Worm (Caenorhabditis elegans): ENCODE data around the gene ints-7.

ints-7 gene

DNA sequence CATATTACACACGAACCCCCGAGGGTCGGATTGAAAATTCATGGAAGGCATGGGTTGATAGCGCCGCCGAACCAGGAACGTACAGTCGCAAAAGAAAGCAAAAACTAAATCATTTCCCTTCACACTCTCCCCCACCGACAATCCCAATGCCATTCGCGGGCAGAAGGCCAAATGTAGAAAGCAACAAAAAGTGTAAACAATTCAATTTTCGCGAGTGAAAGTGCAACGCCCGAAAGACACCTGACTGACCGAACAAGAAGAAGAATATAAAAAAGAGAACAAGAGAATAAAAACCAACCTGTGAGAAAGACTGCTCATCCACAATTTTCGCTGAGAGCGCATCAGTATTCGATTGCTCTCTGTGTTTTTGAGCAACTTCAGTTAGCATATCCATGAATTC lies 35.1 kb downstream of the ints-7 start:
- TF ChIP-seq dao-5 (tag; optimal IDR thresholded peaks at IDR 0.05) (no peak), him-1 (tag; optimal IDR thresholded peaks at IDR 0.05) (no peak), W03F9.2 (tag; optimal IDR thresholded peaks at IDR 0.05) (no peak)

DNA sequence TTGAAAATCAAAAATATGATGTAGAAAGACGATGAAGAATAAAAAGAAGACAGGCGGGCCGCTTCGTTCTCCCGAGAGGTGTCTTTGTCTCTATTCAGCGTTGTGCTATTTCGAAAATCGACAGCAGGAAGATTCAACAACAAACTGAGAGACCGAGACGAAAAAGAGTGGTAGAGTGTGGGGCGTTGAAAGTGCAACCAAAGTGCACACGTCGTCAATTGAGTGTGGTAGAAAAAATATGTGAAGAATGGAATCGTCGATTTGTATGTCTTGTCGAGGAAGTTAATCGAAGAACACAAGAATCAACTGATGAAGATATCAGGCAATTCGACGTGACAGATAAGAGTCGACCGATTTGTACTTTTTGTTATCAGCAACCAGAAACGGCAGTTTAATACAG lies 36.5 kb downstream of the ints-7 start:
- no peak for TF ChIP-seq him-1 (tag; optimal IDR thresholded peaks at IDR 0.05)
- TF ChIP-seq dao-5 (tag; optimal IDR thresholded peaks at IDR 0.05) = no peak
- TF ChIP-seq W03F9.2 (tag; optimal IDR thresholded peaks at IDR 0.05) = no peak

DNA sequence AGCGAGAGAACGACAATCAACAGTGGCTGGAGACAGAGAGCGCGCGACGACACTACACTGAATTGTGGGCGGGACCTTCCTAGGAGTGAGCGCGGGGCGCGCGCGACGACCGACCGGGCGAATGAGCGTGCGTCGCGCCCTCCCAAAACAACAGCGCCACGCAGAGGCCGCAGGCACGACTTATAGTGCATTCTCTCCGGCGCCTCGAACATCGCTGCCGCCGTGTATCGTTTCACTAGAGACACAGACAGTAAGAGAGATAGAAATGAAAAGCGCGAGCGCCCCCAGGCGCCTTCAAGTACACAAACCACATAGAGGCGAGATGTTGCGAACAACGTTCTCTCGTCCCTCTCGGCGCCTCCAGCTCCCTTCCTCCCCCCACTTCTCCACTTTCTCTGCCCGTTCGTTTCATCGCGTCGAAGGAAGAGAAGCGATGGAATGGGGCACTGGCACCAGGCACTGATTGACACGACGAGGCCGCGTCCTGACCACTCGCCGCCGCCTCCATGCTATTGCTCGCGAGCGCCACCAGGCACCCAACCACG lies 37.3 kb downstream of the ints-7 start:
- peak; percentile 42 for TF ChIP-seq W03F9.2 (tag; optimal IDR thresholded peaks at IDR 0.05)
- peak; percentile 53 for TF ChIP-seq dao-5 (tag; optimal IDR thresholded peaks at IDR 0.05)
- peak; percentile 71 for TF ChIP-seq him-1 (tag; optimal IDR thresholded peaks at IDR 0.05)

DNA sequence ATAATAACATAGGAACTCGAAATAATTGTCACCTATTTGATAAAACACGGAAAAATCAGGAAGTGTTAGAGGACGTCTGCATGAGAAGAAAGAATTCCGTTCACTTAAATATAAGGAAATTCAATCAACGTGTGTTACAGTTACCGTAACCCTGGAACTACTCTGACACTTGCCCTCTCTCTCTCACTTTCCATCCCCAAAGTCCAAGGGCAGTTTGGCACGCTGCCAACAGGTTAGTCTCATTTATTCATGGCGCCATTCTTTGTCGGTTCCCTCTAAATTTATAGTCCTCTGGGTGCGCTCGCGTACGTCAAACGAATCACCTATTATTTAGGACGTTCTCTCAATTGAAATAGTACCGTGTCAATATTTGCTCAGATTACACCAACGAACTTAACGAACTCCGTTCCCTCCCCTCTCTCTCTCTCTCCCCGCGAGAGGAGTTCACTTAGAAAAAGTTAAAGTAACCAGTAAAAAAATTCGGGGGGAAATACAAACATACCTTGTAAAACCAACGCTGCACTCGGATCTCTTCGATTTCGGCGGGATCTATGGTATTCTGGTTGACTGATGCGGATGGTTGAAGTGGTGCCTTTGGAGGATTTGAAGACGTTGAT lies 38.1 kb downstream of the ints-7 start:
- no peak for TF ChIP-seq him-1 (tag; optimal IDR thresholded peaks at IDR 0.05)
- TF ChIP-seq dao-5 (tag; optimal IDR thresholded peaks at IDR 0.05) = no peak
- TF ChIP-seq W03F9.2 (tag; optimal IDR thresholded peaks at IDR 0.05) = no peak

DNA sequence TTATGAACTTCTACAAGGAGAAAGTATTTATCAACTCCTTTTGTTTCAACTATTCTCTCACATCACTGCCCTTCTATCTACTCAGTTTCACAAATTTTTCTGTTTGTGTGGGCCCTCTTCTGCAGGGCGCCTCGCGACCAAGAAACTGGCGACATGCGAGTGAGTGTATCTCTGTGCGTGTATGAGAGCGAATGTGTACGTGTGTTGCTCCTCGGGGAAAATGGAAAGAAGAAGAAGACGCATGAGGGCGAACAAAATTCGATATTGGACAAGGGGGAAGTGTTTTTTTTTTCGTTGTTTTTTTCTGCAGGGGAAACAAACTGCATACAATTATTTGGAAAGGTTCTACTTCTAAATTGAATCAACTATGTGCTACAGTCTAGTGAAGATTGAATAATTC lies 38.9 kb downstream of the ints-7 start:
- TF ChIP-seq him-1 (tag; optimal IDR thresholded peaks at IDR 0.05) (peak; percentile 9), W03F9.2 (tag; optimal IDR thresholded peaks at IDR 0.05) (no peak)

DNA sequence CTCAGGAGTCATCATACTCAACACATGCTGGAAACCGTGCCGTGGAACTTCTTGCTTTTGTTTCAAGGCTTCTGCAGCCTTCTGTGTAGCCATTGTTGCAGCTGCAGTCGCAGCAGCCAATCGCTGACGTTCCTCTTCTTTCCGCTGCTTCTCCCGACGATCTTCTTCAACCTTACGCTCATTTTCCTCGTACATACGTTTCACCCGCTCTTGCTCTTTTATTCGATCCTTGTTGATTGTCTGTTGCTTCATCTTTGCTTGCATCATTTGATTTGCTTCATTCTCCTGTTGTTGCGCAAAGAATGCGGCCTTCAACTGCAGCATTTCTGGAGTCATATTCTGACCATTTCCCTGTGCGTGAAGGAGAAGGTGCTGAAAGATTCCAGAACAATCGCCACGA lies 40.0 kb downstream of the ints-7 start:
- TF ChIP-seq dao-5 (tag; optimal IDR thresholded peaks at IDR 0.05) = no peak
- TF ChIP-seq him-1 (tag; optimal IDR thresholded peaks at IDR 0.05) = no peak
- no peak for TF ChIP-seq W03F9.2 (tag; optimal IDR thresholded peaks at IDR 0.05)

DNA sequence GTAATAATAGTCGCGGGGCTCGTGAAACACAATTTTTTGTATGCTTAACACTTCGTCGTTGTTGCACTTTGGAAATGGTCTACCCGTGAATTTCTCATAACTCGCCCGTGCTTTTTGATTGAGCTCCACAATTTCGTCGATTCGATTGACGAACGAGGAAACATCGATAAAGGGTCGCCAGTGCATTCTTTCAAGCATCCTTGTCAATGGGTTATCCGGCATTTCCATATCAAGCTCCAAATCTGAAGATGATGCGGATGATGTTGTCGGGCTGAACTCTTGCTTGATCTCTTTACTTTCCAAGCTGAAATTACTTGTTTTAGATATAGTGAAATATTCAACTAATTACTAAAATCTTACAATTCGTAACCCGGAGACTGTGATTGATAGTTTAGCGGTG lies 45.3 kb downstream of the ints-7 start:
- TF ChIP-seq him-1 (tag; optimal IDR thresholded peaks at IDR 0.05) (no peak), dao-5 (tag; optimal IDR thresholded peaks at IDR 0.05) (no peak), W03F9.2 (tag; optimal IDR thresholded peaks at IDR 0.05) (no peak)

DNA sequence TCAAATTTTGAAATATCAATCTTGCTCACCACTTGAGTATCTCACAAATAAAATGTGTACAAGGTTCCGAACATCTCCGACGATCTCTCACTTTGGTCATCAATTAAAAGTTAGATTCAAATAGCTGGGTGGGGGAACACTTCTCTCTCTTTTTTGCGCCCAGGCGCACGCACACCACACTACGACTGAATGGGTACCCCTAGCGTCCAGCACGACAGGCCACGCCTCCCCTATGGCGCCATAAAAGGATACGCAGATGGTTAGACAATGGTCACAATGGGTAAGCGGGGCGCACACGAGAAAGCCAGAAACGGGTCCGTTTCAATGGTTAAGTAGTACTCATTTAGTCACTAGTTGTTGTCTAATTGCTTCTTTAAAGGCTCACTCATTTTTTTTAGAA lies 47.3 kb downstream of the ints-7 start:
- TF ChIP-seq dao-5 (tag; optimal IDR thresholded peaks at IDR 0.05) = no peak
- no peak for TF ChIP-seq him-1 (tag; optimal IDR thresholded peaks at IDR 0.05)
- no peak for TF ChIP-seq W03F9.2 (tag; optimal IDR thresholded peaks at IDR 0.05)

DNA sequence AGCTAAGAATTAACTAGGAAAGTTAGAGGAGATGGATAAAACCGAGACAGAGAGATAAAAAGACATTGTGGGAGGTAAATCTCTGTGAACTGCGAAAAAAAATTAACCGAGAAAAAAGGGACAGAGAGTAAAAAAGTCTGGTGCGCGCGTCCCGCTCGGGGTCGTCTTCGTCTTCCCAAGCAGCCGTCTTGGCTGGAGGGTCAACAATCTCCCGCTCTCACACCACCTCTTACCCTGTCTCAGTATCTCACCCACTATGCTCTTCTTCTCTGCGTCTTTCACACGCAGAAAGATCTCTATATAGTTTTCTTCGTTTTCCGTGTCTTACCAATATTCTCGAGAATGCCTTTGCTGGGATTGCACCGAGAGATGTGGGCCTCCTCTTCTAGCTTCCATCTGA lies 50.0 kb downstream of the ints-7 start:
- TF ChIP-seq him-1 (tag; optimal IDR thresholded peaks at IDR 0.05) (no peak), dao-5 (tag; optimal IDR thresholded peaks at IDR 0.05) (no peak), W03F9.2 (tag; optimal IDR thresholded peaks at IDR 0.05) (no peak)

DNA sequence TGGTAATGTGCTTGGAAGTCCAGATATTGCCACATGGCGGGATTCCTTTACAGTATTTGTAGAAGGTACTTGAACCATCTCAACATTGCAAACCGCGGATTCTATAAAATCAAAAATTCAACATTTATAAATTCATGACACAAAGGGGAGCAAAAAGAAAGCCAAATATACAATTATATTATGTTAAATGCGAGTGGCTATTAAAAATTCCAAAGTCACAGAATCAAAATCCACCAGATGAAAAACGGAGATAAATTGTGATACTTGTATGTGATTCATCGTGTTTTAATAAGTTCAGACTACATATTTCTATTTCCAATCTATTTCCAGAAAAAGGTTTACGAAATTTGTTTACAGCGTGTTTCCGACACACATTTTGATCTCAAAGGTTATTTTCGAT lies 50.9 kb downstream of the ints-7 start, which contains the start of gene din-1:
TSS of gene din-1 (minus strand) at position 101 of the 400 bp plus-strand sequence.
- no peak for TF ChIP-seq him-1 (tag; optimal IDR thresholded peaks at IDR 0.05)

DNA sequence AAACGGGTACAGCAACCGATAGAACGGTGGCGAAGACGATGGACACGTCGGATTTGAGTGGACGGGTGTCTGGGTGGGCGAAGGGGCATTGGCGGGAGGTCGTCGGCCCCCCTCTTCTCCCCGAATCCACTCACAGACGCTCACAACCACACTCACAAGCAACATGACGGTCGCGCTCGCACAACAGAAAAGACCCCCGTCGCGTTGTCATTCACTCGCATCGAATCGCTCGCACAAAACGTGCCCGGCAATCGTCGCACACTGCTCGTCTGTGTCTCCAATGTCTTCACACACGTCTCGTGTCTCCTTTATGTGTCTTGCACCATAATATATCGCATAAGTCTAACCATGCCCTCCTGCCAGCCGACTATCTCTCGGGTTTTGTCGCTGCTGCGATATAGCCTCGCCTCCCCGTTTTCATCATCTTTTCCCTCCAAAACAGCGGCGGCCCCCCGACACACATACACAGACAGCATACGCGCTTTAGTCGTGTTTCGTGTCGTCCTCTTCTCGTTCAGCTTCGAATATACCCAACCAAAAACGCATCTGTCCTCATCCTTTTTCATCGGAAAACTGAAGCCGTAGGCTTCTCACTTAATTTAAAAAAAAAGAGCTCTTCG lies 51.5 kb downstream of the ints-7 start:
- TF ChIP-seq him-1 (tag; optimal IDR thresholded peaks at IDR 0.05) (peak; percentile 74), W03F9.2 (tag; optimal IDR thresholded peaks at IDR 0.05) (no peak), dao-5 (tag; optimal IDR thresholded peaks at IDR 0.05) (no peak)

DNA sequence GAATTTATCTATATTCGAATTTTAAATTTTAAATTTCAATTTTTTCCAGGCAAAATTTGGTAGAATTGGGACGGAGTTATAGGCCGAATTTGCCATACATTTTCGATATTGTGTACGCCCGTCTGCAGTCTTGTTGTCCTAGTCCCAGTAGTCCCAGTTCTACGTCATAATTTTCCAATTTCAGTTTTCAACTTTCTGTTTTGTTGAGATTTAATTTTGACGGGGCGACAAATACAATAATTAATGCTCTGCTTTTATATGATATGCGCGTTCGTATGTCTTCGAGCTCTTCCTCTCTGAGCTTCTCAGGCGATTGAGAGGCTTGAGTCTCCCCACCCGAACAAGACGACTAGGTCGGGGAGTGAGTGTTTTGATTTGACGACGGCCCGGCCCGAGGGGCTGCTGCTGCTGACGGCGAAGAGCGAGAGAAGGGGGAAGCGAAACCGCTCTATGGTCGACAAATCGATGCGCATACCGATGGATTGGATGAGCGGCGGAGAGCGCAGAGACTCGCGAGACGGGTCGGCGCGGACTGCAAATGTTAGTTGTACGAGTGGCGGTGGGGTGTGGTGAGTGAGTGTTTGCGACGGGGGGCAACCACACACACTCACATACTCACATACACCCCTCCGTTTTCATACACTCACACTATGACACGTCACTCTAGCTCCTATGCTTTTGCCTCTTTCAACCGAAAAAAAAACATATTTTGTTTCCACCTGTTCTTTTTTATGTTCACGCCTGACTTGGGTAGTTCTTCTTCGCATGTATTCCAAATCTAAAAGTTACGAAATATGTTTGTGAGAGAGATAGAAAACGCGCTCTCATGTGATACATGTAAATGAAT lies 52.3 kb downstream of the ints-7 start:
- peak; percentile 38 for TF ChIP-seq him-1 (tag; optimal IDR thresholded peaks at IDR 0.05)
- TF ChIP-seq dao-5 (tag; optimal IDR thresholded peaks at IDR 0.05) = peak; percentile 59
- peak; percentile 22 for TF ChIP-seq W03F9.2 (tag; optimal IDR thresholded peaks at IDR 0.05)

DNA sequence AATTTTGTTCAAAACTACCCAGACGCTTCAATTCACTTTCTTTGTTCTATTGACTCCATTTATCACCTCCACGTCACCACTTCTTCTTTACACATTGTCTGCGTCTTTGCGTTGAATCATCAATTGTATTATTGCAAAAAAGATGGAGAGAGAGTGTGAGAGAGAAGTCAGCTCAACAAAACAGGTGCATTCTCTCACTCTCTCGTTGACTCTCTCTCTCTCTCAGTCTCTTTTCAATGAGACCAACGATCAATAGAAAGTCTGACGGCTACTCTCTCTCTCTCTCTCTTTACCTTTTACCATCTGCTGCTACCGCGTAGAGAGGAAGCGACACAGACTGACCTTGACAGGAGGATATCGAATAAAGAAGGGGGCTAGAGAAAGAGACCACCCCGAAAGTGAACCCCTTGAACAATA lies 53.1 kb downstream of the ints-7 start:
- TF ChIP-seq him-1 (tag; optimal IDR thresholded peaks at IDR 0.05) (peak; percentile 40), W03F9.2 (tag; optimal IDR thresholded peaks at IDR 0.05) (peak; percentile 45), dao-5 (tag; optimal IDR thresholded peaks at IDR 0.05) (no peak)

DNA sequence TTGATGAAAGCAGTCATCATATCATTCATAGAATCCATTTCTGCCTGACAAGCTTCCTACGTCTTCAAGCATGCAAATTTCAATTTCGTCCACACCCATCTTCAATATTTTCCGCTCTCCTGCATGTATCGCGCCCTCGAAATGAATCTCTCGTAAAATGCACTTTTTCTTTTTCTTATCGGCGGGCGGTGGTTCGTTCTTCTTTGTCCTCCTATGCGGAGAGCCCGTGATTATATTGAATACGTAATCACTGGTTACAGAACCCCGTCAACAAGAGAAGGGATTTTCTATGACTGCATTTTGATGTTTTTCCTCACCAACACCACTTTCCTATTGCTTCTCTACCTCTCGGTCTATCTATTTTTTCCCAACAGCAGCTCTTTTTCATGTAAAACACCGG lies 54.0 kb downstream of the ints-7 start:
- TF ChIP-seq dao-5 (tag; optimal IDR thresholded peaks at IDR 0.05) (no peak), him-1 (tag; optimal IDR thresholded peaks at IDR 0.05) (no peak), W03F9.2 (tag; optimal IDR thresholded peaks at IDR 0.05) (no peak)

All from whole organism, L4/young adult.